Worm (Caenorhabditis elegans): ENCODE data around the gene dis-3.

ce11 chrIV:10128446-10128845 is 31.4 kb downstream of the dis-3 start:
- TF ChIP-seq nhr-28 (tag; optimal IDR thresholded peaks at IDR 0.05) (no peak), nhr-12 (tag; optimal IDR thresholded peaks at IDR 0.05) (no peak)
